Worm (Caenorhabditis elegans) whole organism, mixed stage, embryonic: ENCODE measurements around the gene T11G6.2.

Source experiments
- M03D4.4 ChIP-seq: sonication (generic microtip); optimal IDR thresholded peaks from 2 replicates; lab custom pipeline; 2017; ENCODE audit warnings: mild to moderate bottlenecking, missing genetic modification characterization, missing compliant biosample characterization
- ces-1 ChIP-seq: fragments of 150-350 bp; optimal IDR thresholded peaks from 2 replicates; lab custom pipeline; 2014; ENCODE audit warnings: missing biosample characterization, missing genetic modification reagents, missing genetic modification characterization
- mep-1 ChIP-seq: fragments of 150-350 bp; optimal IDR thresholded peaks from 2 replicates; lab custom pipeline; 2017; ENCODE audit warnings: missing biosample characterization, missing genetic modification reagents, missing genetic modification characterization, inconsistent platforms
- nhr-237 ChIP-seq: fragments of 150-350 bp; optimal IDR thresholded peaks from 2 replicates; lab custom pipeline; 2014; ENCODE audit warnings: missing biosample characterization, missing genetic modification characterization
- snpc-4 ChIP-seq: fragments of 150-350 bp; optimal IDR thresholded peaks from 2 replicates; lab custom pipeline; 2014; ENCODE audit warnings: missing biosample characterization, missing genetic modification characterization
- unc-39 ChIP-seq: fragments of 150-350 bp; optimal IDR thresholded peaks from 2 replicates; lab custom pipeline; 2014; ENCODE audit warnings: missing biosample characterization, missing genetic modification characterization
- ztf-11 ChIP-seq: fragments of 150-350 bp; optimal IDR thresholded peaks from 2 replicates; lab custom pipeline; 2014; ENCODE audit warnings: missing biosample characterization, missing genetic modification characterization

- TF ChIP-seq ces-1 (GFP tag; lab: Kevin White, UChicago) = no peak
- TF ChIP-seq unc-39 (tag; lab: Kevin White, UChicago) = no peak
- TF ChIP-seq mep-1 (tag; lab: Kevin White, UChicago) = no peak
- no peak for TF ChIP-seq M03D4.4
- no peak for TF ChIP-seq ztf-11 (tag; lab: Kevin White, UChicago)
- no peak for TF ChIP-seq nhr-237 (tag; lab: Kevin White, UChicago)
- no peak for TF ChIP-seq snpc-4 (tag; lab: Kevin White, UChicago)
These were observed at the start of gene T11G6.2, which contains the start of gene hars-1 for ce11 chrIV:10858300-10859016.
